Worm (Caenorhabditis elegans): Measurements from ENCODE around the gene str-92.

The str-92 gene

ce11 chrV:17673343-17673742 lies 3.1 kb downstream of the str-92 start, which contains the start of gene str-93:
str-93 (minus strand) TSS chrV:17673443.
- TF ChIP-seq mab-9 (GFP tag; IDR thresholded peaks at IDR 0.05): no peak
- TF ChIP-seq nhr-85 (tag): no peak
- TF ChIP-seq elt-2 (tag; optimal IDR thresholded peaks at IDR 0.05): no peak
- no peak for TF ChIP-seq lin-15B (tag; optimal IDR thresholded peaks at IDR 0.05)
- TF ChIP-seq ceh-63 (GFP tag; optimal IDR thresholded peaks at IDR 0.05): no peak
- no peak for TF ChIP-seq jun-1 (tag; optimal IDR thresholded peaks at IDR 0.05)
- no peak for TF ChIP-seq mep-1 (tag; optimal IDR thresholded peaks at IDR 0.05)
- TF ChIP-seq ces-1 (GFP tag; optimal IDR thresholded peaks at IDR 0.05): no peak

ce11 chrV:17668531-17668930 lies 7.9 kb downstream of the str-92 start, which contains the start of gene str-89:
str-89 (plus strand) TSS chrV:17668831.
- TF ChIP-seq pax-3 (tag; optimal IDR thresholded peaks at IDR 0.05) (no peak), unc-98 (GFP tag; IDR thresholded peaks at IDR 0.05) (no peak)

ce11 chrV:17667676-17668075 lies 8.8 kb downstream of the str-92 start, which contains the start of gene F59A1.12:
F59A1.12 (minus strand) TSS chrV:17667776.
- TF ChIP-seq hpl-2 (GFP tag; optimal IDR thresholded peaks at IDR 0.05): no peak
- TF ChIP-seq sptf-1 (tag; optimal IDR thresholded peaks at IDR 0.05): no peak
- no peak for TF ChIP-seq fkh-4 (tag; optimal IDR thresholded peaks at IDR 0.05; ENCODE audit: borderline replicate concordance)
- no peak for TF ChIP-seq lin-14 (GFP tag; optimal IDR thresholded peaks at IDR 0.05)
- no peak for TF ChIP-seq mef-2 (tag; optimal IDR thresholded peaks at IDR 0.05)
- no peak for TF ChIP-seq grh-1 (GFP tag; IDR thresholded peaks at IDR 0.05)
- TF ChIP-seq dpl-1 (GFP tag; optimal IDR thresholded peaks at IDR 0.05): no peak
- TF ChIP-seq unc-30 (tag; optimal IDR thresholded peaks at IDR 0.05): no peak
- no peak for TF ChIP-seq dsc-1 (tag; optimal IDR thresholded peaks at IDR 0.05)
- no peak for TF ChIP-seq aha-1 (tag; optimal IDR thresholded peaks at IDR 0.05)
- no peak for TF ChIP-seq rnt-1 (tag; optimal IDR thresholded peaks at IDR 0.05)
- TF ChIP-seq fos-1 (tag; optimal IDR thresholded peaks at IDR 0.05): no peak

- TF ChIP-seq fkh-10 (GFP tag; optimal IDR thresholded peaks at IDR 0.05) (no peak), nhr-28 (tag; optimal IDR thresholded peaks at IDR 0.05) (no peak)
Observed at ce11 chrV:17665906-17666305, 10.5 kb downstream of the str-92 start, which contains the start of gene F59A1.11. F59A1.11 (minus strand) TSS chrV:17666006.

- TF ChIP-seq unc-30 (tag; optimal IDR thresholded peaks at IDR 0.05) (no peak), lir-3 (tag; optimal IDR thresholded peaks at IDR 0.05; ENCODE audit: poor library complexity) (no peak), C34B4.2 (tag; optimal IDR thresholded peaks at IDR 0.05) (no peak)
Observed at ce11 chrV:17664367-17664766, 12.1 kb downstream of the str-92 start.

ce11 chrV:17662260-17662659 lies 14.2 kb downstream of the str-92 start:
- TF ChIP-seq aha-1 (tag; optimal IDR thresholded peaks at IDR 0.05) (no peak), C34B4.2 (tag; optimal IDR thresholded peaks at IDR 0.05) (no peak), ceh-63 (GFP tag; optimal IDR thresholded peaks at IDR 0.05) (no peak), hlh-4 (tag; optimal IDR thresholded peaks at IDR 0.05) (no peak), nhr-20 (tag; optimal IDR thresholded peaks at IDR 0.05) (peak; percentile 44), egl-27 (tag; optimal IDR thresholded peaks at IDR 0.05) (no peak), isw-1 (GFP tag; IDR thresholded peaks at IDR 0.05) (no peak), C04F5.9 (tag; optimal IDR thresholded peaks at IDR 0.05) (no peak), nhr-76 (tag; optimal IDR thresholded peaks at IDR 0.05) (no peak), nhr-71 (tag; optimal IDR thresholded peaks at IDR 0.05) (no peak), lin-13 (GFP tag; optimal IDR thresholded peaks at IDR 0.05) (no peak), lin-35 (GFP tag; optimal IDR thresholded peaks at IDR 0.05) (peak in 1 of 2 experiments; percentile 4), mef-2 (tag; optimal IDR thresholded peaks at IDR 0.05) (no peak), nhr-237 (tag; optimal IDR thresholded peaks at IDR 0.05) (no peak), ceh-88 (GFP tag; IDR thresholded peaks at IDR 0.05) (no peak), lin-39 (tag; optimal IDR thresholded peaks at IDR 0.05) (no peak), xbp-1 (tag; optimal IDR thresholded peaks at IDR 0.05) (no peak), nhr-11 (tag; optimal IDR thresholded peaks at IDR 0.05) (no peak), efl-1 (optimal IDR thresholded peaks at IDR 0.05) (no peak), efl-1 (GFP tag; optimal IDR thresholded peaks at IDR 0.05 in 1 of 2) (no peak), hlh-17 (GFP tag; optimal IDR thresholded peaks at IDR 0.05; ENCODE audit: borderline replicate concordance) (no peak), egl-13 (tag; optimal IDR thresholded peaks at IDR 0.05) (no peak), fkh-4 (tag; optimal IDR thresholded peaks at IDR 0.05; ENCODE audit: borderline replicate concordance) (no peak), jun-1 (tag; optimal IDR thresholded peaks at IDR 0.05) (no peak), dpl-1 (GFP tag; optimal IDR thresholded peaks at IDR 0.05) (no peak)
